Worm (Caenorhabditis elegans) whole organism, young adult: ENCODE results near the gene R01B10.3.

Experiments
- fkh-3 ChIP-seq: sonication (generic microtip); optimal IDR thresholded peaks from 2 replicates; lab custom pipeline; 2016; ENCODE audit warnings: mild to moderate bottlenecking, missing genetic modification characterization, missing compliant biosample characterization
- lsy-27 ChIP-seq: sonication (generic microtip); optimal IDR thresholded peaks from 2 replicates; lab custom pipeline; 2017; ENCODE audit warnings: missing genetic modification characterization, mild to moderate bottlenecking, missing compliant biosample characterization, antibody characterized with exemption, missing genotype, borderline replicate concordance; ENCODE audit not compliant: insufficient read depth
- mes-4 ChIP-seq: sonication (generic microtip); optimal IDR thresholded peaks from 2 replicates; lab custom pipeline; 2016; ENCODE audit warnings: missing genotype, missing genetic modification characterization, missing compliant biosample characterization
- pha-4 ChIP-seq: fragments of 150-350 bp; sonication (generic microtip); optimal IDR thresholded peaks from 2 replicates; lab custom pipeline; 2014; ENCODE audit warnings: missing biosample characterization, missing genetic modification reagents, missing genetic modification characterization
- rec-8 ChIP-seq, 2 experiments: sonication (generic microtip); optimal IDR thresholded peaks; 2 replicates each; lab custom pipeline; 2016; ENCODE audit warnings: mild to moderate bottlenecking in 2 of 2, missing genetic modification characterization in 2 of 2, missing genetic modification reagents in 2 of 2, missing genotype in 2 of 2, missing biosample characterization in 1 of 2, missing compliant biosample characterization in 1 of 2, moderate library complexity in 1 of 2
- snpc-1.3 ChIP-seq: sonication (generic microtip); optimal IDR thresholded peaks from 2 replicates; lab custom pipeline; 2017; ENCODE audit warnings: missing genetic modification characterization, mild to moderate bottlenecking, missing compliant biosample characterization, antibody characterized with exemption, moderate library complexity, missing genotype, missing genetic modification reagents; ENCODE audit not compliant: insufficient read depth
- tbx-9 ChIP-seq: sonication (generic microtip); optimal IDR thresholded peaks from 2 replicates; lab custom pipeline; 2016; ENCODE audit warnings: borderline replicate concordance, missing genetic modification characterization, inconsistent platforms, missing compliant biosample characterization
- tlf-1 ChIP-seq: fragments of 200-800 bp; sonication (Bioruptor generic); optimal IDR thresholded peaks from 2 replicates; lab custom pipeline; 2018; ENCODE audit warnings: mild to moderate bottlenecking, missing genetic modification characterization, missing compliant biosample characterization

DNA sequence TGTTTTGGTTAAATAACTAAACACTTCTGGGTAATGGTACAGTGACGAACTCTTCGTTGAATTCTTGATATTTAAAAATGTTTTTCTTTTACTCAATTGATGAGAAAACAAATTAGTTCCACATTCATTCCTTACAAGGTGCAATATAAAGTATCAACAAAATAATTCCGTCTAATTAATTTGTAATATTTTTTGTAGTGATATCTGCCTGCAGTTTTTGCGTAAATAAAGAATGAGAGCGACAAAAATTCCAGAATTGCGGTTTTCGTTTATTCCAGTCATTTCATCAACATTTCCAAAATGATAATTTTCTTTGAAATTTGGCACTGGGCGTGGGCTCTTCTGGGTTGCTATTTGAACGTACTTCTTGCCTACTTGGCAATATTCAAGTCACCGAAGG, 10.4 kb upstream of the R01B10.3 start, which contains the start of gene srd-20:
- TF ChIP-seq snpc-1.3 (tag; lab: Kevin White, UChicago) (no peak), rec-8 (tag; optimal IDR thresholded peaks at IDR 0.05; lab: Kevin White, UChicago) (no peak), tlf-1 (GFP tag; lab: Kevin White, UChicago) (no peak), tbx-9 (tag; lab: Kevin White, UChicago) (no peak), fkh-3 (no peak), pha-4 (tag; lab: Kevin White, UChicago) (no peak), mes-4 (tag; lab: Kevin White, UChicago) (no peak), lsy-27 (tag; lab: Kevin White, UChicago) (no peak)
